Worm (Caenorhabditis elegans): ENCODE measurements around the gene F13A2.2.

Gene F13A2.2

DNA sequence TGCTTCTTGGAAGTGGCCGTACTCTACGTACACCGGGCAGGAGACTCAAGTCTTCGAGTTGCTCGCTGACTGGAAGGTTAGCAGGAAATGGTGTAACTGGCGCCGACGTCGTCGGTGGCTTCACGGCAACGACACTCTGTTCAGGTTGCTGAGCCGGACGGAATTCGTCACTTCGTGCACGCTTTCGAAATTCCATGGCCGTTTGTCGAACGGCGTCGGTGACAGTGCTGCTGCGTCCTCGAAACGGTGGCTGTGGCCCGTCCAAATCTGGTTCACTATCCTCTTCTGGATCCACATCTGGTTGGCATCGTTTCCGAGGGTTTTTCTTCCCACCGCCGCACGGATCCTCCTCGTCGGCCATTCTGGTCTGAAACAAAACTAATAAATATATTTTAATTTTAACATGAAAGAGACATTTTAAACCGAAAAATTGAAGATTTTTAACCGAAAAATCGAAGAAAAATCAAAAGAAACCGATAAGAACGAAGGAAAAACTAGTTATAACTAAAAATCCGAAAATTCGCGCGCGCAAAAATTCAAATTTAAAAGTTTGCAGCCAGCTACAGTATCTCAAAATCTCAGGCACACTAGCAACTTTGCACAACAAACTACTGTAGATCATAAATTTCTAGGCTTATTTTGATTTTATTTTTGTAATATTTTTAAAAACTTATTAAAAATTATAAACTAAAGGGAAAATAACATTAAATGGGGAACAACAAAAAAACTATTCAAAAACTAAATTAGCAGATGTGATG lies 8.4 kb downstream of the F13A2.2 start, which contains the start of gene F32D1.7 (continued):
- TF ChIP-seq nhr-90 (tag; optimal IDR thresholded peaks at IDR 0.05) (no peak), Y79H2A.3 (GFP tag; conservative IDR thresholded peaks at IDR 0.05) (no peak), zfh-2 (GFP tag; conservative IDR thresholded peaks at IDR 0.05) (peak; percentile 69), dox-1 (GFP tag; IDR thresholded peaks at IDR 0.05) (peak; percentile 61), lir-1 (GFP tag; conservative IDR thresholded peaks at IDR 0.05) (no peak; the same call in 1 of the 2 replicates), B0035.1 (tag; optimal IDR thresholded peaks at IDR 0.05) (no peak), ztf-6 (GFP tag; IDR thresholded peaks at IDR 0.05) (no peak), attf-5 (GFP tag; optimal IDR thresholded peaks at IDR 0.05) (no peak), F22D6.2 (tag; optimal IDR thresholded peaks at IDR 0.05) (no peak), atf-7 (tag; optimal IDR thresholded peaks at IDR 0.05) (no peak), C17E4.6 (GFP tag; IDR thresholded peaks at IDR 0.05) (no peak), ceh-27 (GFP tag; optimal IDR thresholded peaks at IDR 0.05) (no peak), mcd-1 (GFP tag; IDR thresholded peaks at IDR 0.05) (peak; percentile 53; the same call in 1 of the 2 replicates), nhr-80 (tag; optimal IDR thresholded peaks at IDR 0.05) (no peak), Y53F4B.3 (GFP tag; IDR thresholded peaks at IDR 0.05) (no peak), unc-130 (GFP tag; optimal IDR thresholded peaks at IDR 0.05) (peak; percentile 38), somi-1 (GFP tag; optimal IDR thresholded peaks at IDR 0.05) (no peak), ceh-100 (GFP tag; IDR thresholded peaks at IDR 0.05) (no peak), F33H1.4 (GFP tag; IDR thresholded peaks at IDR 0.05) (peak; percentile 78), pha-4 (tag; optimal IDR thresholded peaks at IDR 0.05) (no peak), F49E8.2 (tag; optimal IDR thresholded peaks at IDR 0.05; ENCODE audit: insufficient read depth) (peak; percentile 62), snpc-3.4 (tag; optimal IDR thresholded peaks at IDR 0.05) (peak; percentile 70), F37B4.10 (GFP tag; IDR thresholded peaks at IDR 0.05) (no peak), bed-2 (GFP tag; IDR thresholded peaks at IDR 0.05) (no peak), snpc-1.1 (tag; optimal IDR thresholded peaks at IDR 0.05; ENCODE audit: insufficient read depth) (peak; percentile 61), ztf-28 (GFP tag; IDR thresholded peaks at IDR 0.05) (no peak), ceh-58 (GFP tag; IDR thresholded peaks at IDR 0.05) (no peak), fkh-3 (tag; optimal IDR thresholded peaks at IDR 0.05) (no peak), B0019.2 (GFP tag; conservative IDR thresholded peaks at IDR 0.05) (no peak), T07F8.4 (tag; optimal IDR thresholded peaks at IDR 0.05) (no peak), mel-28 (tag; optimal IDR thresholded peaks at IDR 0.05; ENCODE audit: borderline replicate concordance) (no peak), bed-1 (GFP tag; IDR thresholded peaks at IDR 0.05) (no peak), attf-6 (GFP tag; IDR thresholded peaks at IDR 0.05) (no peak), T26A5.8 (tag; optimal IDR thresholded peaks at IDR 0.05) (no peak), lin-54 (GFP tag; optimal IDR thresholded peaks at IDR 0.05) (peak; percentile 91), cebp-1 (GFP tag; IDR thresholded peaks at IDR 0.05) (no peak), cebp-1 (tag; optimal IDR thresholded peaks at IDR 0.05) (no peak), ztf-3 (GFP tag; optimal IDR thresholded peaks at IDR 0.05) (no peak), ztf-18 (tag; optimal IDR thresholded peaks at IDR 0.05) (no peak), egl-18 (GFP tag; IDR thresholded peaks at IDR 0.05) (no peak), F10E7.11 (tag; optimal IDR thresholded peaks at IDR 0.05) (no peak), ama-1 (optimal IDR thresholded peaks at IDR 0.05) (no peak), ama-1 (GFP tag; optimal IDR thresholded peaks at IDR 0.05) (no peak), him-1 (tag; optimal IDR thresholded peaks at IDR 0.05) (peak; percentile 34), K11D2.4 (GFP tag; IDR thresholded peaks at IDR 0.05) (no peak), nhr-120 (GFP tag; IDR thresholded peaks at IDR 0.05) (no peak), nhr-179 (tag; optimal IDR thresholded peaks at IDR 0.05) (no peak), gei-17 (GFP tag; optimal IDR thresholded peaks at IDR 0.05) (no peak), sptf-2 (GFP tag; optimal IDR thresholded peaks at IDR 0.05) (no peak)

Data from whole organism, young adult.